Fruit fly (Drosophila melanogaster) whole organism, embryonic: Measurements from ENCODE around the gene CG42759.

Experiments used
- Atf6 ChIP-seq: fragments of 200-800 bp; sonication (Bioruptor generic); IDR thresholded peaks from 2 replicates; pipeline ENCODE4 v1.3.6; 2022; ENCODE audit warnings: missing biosample characterization, missing genetic modification characterization
- BEAF-32 ChIP-seq: fragments of 200-800 bp; sonication (Bioruptor generic); optimal IDR thresholded peaks from 3 replicates; lab custom pipeline; 2017; ENCODE audit warnings: missing biosample characterization, missing genetic modification characterization, mild to moderate bottlenecking, moderate library complexity, missing genetic modification reagents
- CG10431 ChIP-seq: fragments of 200-800 bp; sonication (Bioruptor generic); optimal IDR thresholded peaks from 3 replicates; lab custom pipeline; 2018; ENCODE audit warnings: missing biosample characterization, mild to moderate bottlenecking, missing genetic modification characterization
- CG13287 ChIP-seq: fragments of 200-800 bp; sonication (Bioruptor generic); IDR thresholded peaks from 2 replicates; pipeline ENCODE4 v1.3.6; 2022; ENCODE audit warnings: missing biosample characterization, missing genetic modification characterization; ENCODE audit not compliant: partially characterized antibody
- CG13894 ChIP-seq: fragments of 200-800 bp; sonication (Bioruptor generic); optimal IDR thresholded peaks from 3 replicates; lab custom pipeline; 2018; ENCODE audit warnings: missing biosample characterization, mild to moderate bottlenecking, missing genetic modification characterization, moderate library complexity
- CG15514 ChIP-seq: fragments of 200-800 bp; sonication (Bioruptor generic); optimal IDR thresholded peaks from 3 replicates; lab custom pipeline; 2017; ENCODE audit warnings: missing biosample characterization, missing genetic modification characterization, mild to moderate bottlenecking, moderate library complexity, missing genetic modification reagents
- CG16863 ChIP-seq: fragments of 200-800 bp; sonication (Bioruptor generic); optimal IDR thresholded peaks from 3 replicates; lab custom pipeline; 2016; ENCODE audit warnings: missing biosample characterization, missing genetic modification characterization
- CG17328 ChIP-seq: fragments of 200-800 bp; sonication (Bioruptor generic); IDR thresholded peaks from 2 replicates; pipeline ENCODE4 v1.3.6; 2022; ENCODE audit warnings: missing biosample characterization, missing genetic modification characterization
- CG17385 ChIP-seq: fragments of 200-800 bp; sonication (Bioruptor generic); optimal IDR thresholded peaks from 3 replicates; lab custom pipeline; 2018; ENCODE audit warnings: missing biosample characterization, mild to moderate bottlenecking, missing genetic modification characterization
- CG33557 ChIP-seq: fragments of 200-800 bp; sonication (Bioruptor generic); optimal IDR thresholded peaks from 2 replicates; lab custom pipeline; 2019; ENCODE audit warnings: missing biosample characterization, mild to moderate bottlenecking, missing genetic modification characterization, moderate library complexity
- CG34376 ChIP-seq: fragments of 200-800 bp; sonication (Bioruptor generic); optimal IDR thresholded peaks from 2 replicates; lab custom pipeline; 2018; ENCODE audit warnings: missing biosample characterization, mild to moderate bottlenecking, missing genetic modification characterization
- CG3995 ChIP-seq: fragments of 200-800 bp; sonication (Bioruptor generic); optimal IDR thresholded peaks from 3 replicates; lab custom pipeline; 2016; ENCODE audit warnings: missing biosample characterization, missing genetic modification characterization
- CG6689 ChIP-seq: fragments of 200-800 bp; sonication (Bioruptor generic); IDR thresholded peaks from 2 replicates; pipeline ENCODE4 v1.3.6; 2022; ENCODE audit warnings: missing biosample characterization, missing genetic modification characterization
- CG7928 ChIP-seq: fragments of 200-800 bp; sonication (Bioruptor generic); optimal IDR thresholded peaks from 2 replicates; lab custom pipeline; 2017; ENCODE audit warnings: missing biosample characterization, mild to moderate bottlenecking, missing genetic modification characterization
- CG8281 ChIP-seq: fragments of 200-800 bp; sonication (Bioruptor generic); optimal IDR thresholded peaks from 2 replicates; lab custom pipeline; 2018; ENCODE audit warnings: missing biosample characterization, mild to moderate bottlenecking, missing genetic modification characterization, moderate library complexity
- CG8765 ChIP-seq: fragments of 200-800 bp; sonication (Bioruptor generic); IDR thresholded peaks from 2 replicates; pipeline ENCODE4 v1.3.6; 2022; ENCODE audit warnings: missing biosample characterization, missing genetic modification characterization
- CG9609 ChIP-seq: fragments of 200-800 bp; sonication (Bioruptor generic); optimal IDR thresholded peaks from 3 replicates; lab custom pipeline; 2016; ENCODE audit warnings: missing biosample characterization, missing genetic modification characterization
- CG9932 ChIP-seq: fragments of 200-800 bp; sonication (Bioruptor generic); IDR thresholded peaks from 2 replicates; pipeline ENCODE4 v1.3.6; 2022; ENCODE audit warnings: missing biosample characterization, missing genetic modification characterization
- CkIIα-i1 ChIP-seq: fragments of 200-800 bp; sonication (Bioruptor generic); IDR thresholded peaks from 2 replicates; pipeline ENCODE4 v1.3.6; 2022; ENCODE audit warnings: missing biosample characterization, missing genetic modification characterization
- D19B ChIP-seq: fragments of 200-800 bp; sonication (Bioruptor generic); optimal IDR thresholded peaks from 2 replicates; lab custom pipeline; 2017; ENCODE audit warnings: missing biosample characterization, mild to moderate bottlenecking, missing genetic modification characterization
- Dll ChIP-seq: fragments of 200-800 bp; sonication (Bioruptor generic); IDR thresholded peaks from 4 replicates; pipeline ENCODE4 v1.3.6; 2022; ENCODE audit warnings: missing biosample characterization, missing genetic modification characterization; ENCODE audit not compliant: partially characterized antibody
- Dp ChIP-seq: fragments of 200-800 bp; sonication (Bioruptor generic); optimal IDR thresholded peaks from 2 replicates; lab custom pipeline; 2018; ENCODE audit warnings: missing biosample characterization, mild to moderate bottlenecking, missing genetic modification characterization, moderate library complexity
- Dref ChIP-seq: fragments of 200-800 bp; sonication (Bioruptor generic); IDR thresholded peaks from 2 replicates; pipeline ENCODE4 v1.3.6; 2022; ENCODE audit warnings: missing biosample characterization, missing genetic modification characterization
- HHEX ChIP-seq: fragments of 200-800 bp; sonication (Bioruptor generic); optimal IDR thresholded peaks from 3 replicates; lab custom pipeline; 2017; ENCODE audit warnings: missing biosample characterization, mild to moderate bottlenecking, missing genetic modification characterization, missing genetic modification reagents
- HLH4C ChIP-seq: fragments of 200-800 bp; sonication (Bioruptor generic); IDR thresholded peaks from 3 replicates; pipeline ENCODE4 v1.3.6; 2022; ENCODE audit warnings: missing biosample characterization, missing genetic modification characterization; ENCODE audit not compliant: partially characterized antibody
- HLHmδ ChIP-seq: fragments of 200-800 bp; sonication (Bioruptor generic); optimal IDR thresholded peaks from 2 replicates; lab custom pipeline; 2018; ENCODE audit warnings: missing biosample characterization, mild to moderate bottlenecking, missing genetic modification characterization, moderate library complexity
- Hmx ChIP-seq: fragments of 200-800 bp; sonication (Bioruptor generic); optimal IDR thresholded peaks from 2 replicates; lab custom pipeline; 2016; ENCODE audit warnings: missing biosample characterization, missing genetic modification characterization
- MBD-R2 ChIP-seq: fragments of 200-800 bp; sonication (Bioruptor generic); IDR thresholded peaks from 2 replicates; pipeline ENCODE4 v1.3.6; 2022; ENCODE audit warnings: missing biosample characterization, missing genetic modification characterization
- Med ChIP-seq: fragments of 200-800 bp; sonication (Bioruptor generic); peaks from one replicate; lab custom pipeline; 2016; ENCODE audit warnings: missing biosample characterization, missing genetic modification characterization, mild to moderate bottlenecking, inconsistent platforms, moderate library complexity
- NFAT ChIP-seq: fragments of 200-800 bp; sonication (Bioruptor generic); IDR thresholded peaks from 2 replicates; pipeline ENCODE4 v1.3.6; 2022; ENCODE audit warnings: missing biosample characterization, missing genetic modification characterization
- Sry-δ ChIP-seq: fragments of 200-800 bp; sonication (Bioruptor generic); optimal IDR thresholded peaks from 2 replicates; lab custom pipeline; 2016; ENCODE audit warnings: missing biosample characterization, missing genetic modification characterization
- YL-1 ChIP-seq: fragments of 200-800 bp; sonication (Bioruptor generic); optimal IDR thresholded peaks from 3 replicates; lab custom pipeline; 2017; ENCODE audit warnings: missing biosample characterization, mild to moderate bottlenecking, missing genetic modification characterization
- ab ChIP-seq: fragments of 200-800 bp; sonication (Bioruptor generic); optimal IDR thresholded peaks from 2 replicates; lab custom pipeline; 2016; ENCODE audit warnings: missing biosample characterization, missing genetic modification characterization
- ash1 ChIP-seq: fragments of 200-800 bp; sonication (Bioruptor generic); optimal IDR thresholded peaks from 2 replicates; lab custom pipeline; 2018; ENCODE audit warnings: missing biosample characterization, mild to moderate bottlenecking, missing genetic modification characterization
- cato ChIP-seq: fragments of 200-800 bp; sonication (Bioruptor generic); optimal IDR thresholded peaks from 2 replicates; lab custom pipeline; 2016; ENCODE audit warnings: missing biosample characterization, missing genetic modification characterization, borderline replicate concordance
- cg ChIP-seq: fragments of 200-800 bp; sonication (Bioruptor generic); optimal IDR thresholded peaks from 3 replicates; lab custom pipeline; 2019; ENCODE audit warnings: missing biosample characterization, mild to moderate bottlenecking, missing genetic modification characterization, moderate library complexity
- chinmo ChIP-seq: fragments of 200-800 bp; sonication (Bioruptor generic); IDR thresholded peaks from 4 replicates; pipeline ENCODE4 v1.3.6; 2022; ENCODE audit warnings: missing biosample characterization, missing genetic modification characterization; ENCODE audit not compliant: partially characterized antibody
- chm ChIP-seq: fragments of 200-800 bp; sonication (Bioruptor generic); IDR thresholded peaks from 2 replicates; pipeline ENCODE4 v1.3.6; 2022; ENCODE audit warnings: missing biosample characterization, missing genetic modification characterization
- eve ChIP-seq, 2 experiments: fragments of >200 bp; optimal IDR thresholded peaks; 2 replicates each; lab custom pipeline; 2017; ENCODE audit warnings: missing biosample characterization in 2 of 2, missing genetic modification characterization in 2 of 2
- gfzf ChIP-seq: fragments of 200-800 bp; sonication (Bioruptor generic); optimal IDR thresholded peaks from 2 replicates; lab custom pipeline; 2016; ENCODE audit warnings: missing biosample characterization, mild to moderate bottlenecking, missing genetic modification characterization, moderate library complexity
- mld ChIP-seq: fragments of 200-800 bp; sonication (Bioruptor generic); IDR thresholded peaks from 3 replicates; pipeline ENCODE4 v1.3.6; 2022; ENCODE audit warnings: missing biosample characterization, missing genetic modification characterization; ENCODE audit not compliant: partially characterized antibody
- onecut ChIP-seq: fragments of 200-800 bp; sonication (Bioruptor generic); IDR thresholded peaks from 2 replicates; pipeline ENCODE4 v1.3.6; 2022; ENCODE audit warnings: missing biosample characterization, missing genetic modification characterization
- p53 ChIP-seq: fragments of 200-800 bp; sonication (Bioruptor generic); optimal IDR thresholded peaks from 2 replicates; lab custom pipeline; 2016; ENCODE audit warnings: missing biosample characterization, missing genetic modification characterization
- pzg ChIP-seq: fragments of 200-800 bp; sonication (Bioruptor generic); optimal IDR thresholded peaks from 3 replicates; lab custom pipeline; 2018; ENCODE audit warnings: missing biosample characterization, mild to moderate bottlenecking, missing genetic modification characterization, moderate library complexity
- row ChIP-seq: fragments of 200-800 bp; sonication (Bioruptor generic); IDR thresholded peaks from 3 replicates; pipeline ENCODE4 v1.3.6; 2022; ENCODE audit warnings: missing biosample characterization, missing genetic modification characterization
- shn ChIP-seq: fragments of 200-800 bp; sonication (Bioruptor generic); optimal IDR thresholded peaks from 3 replicates; lab custom pipeline; 2016; ENCODE audit warnings: missing biosample characterization, missing genetic modification characterization
- stwl ChIP-seq: fragments of 200-800 bp; sonication (Bioruptor generic); optimal IDR thresholded peaks from 3 replicates; lab custom pipeline; 2018; ENCODE audit warnings: missing biosample characterization, mild to moderate bottlenecking, missing genetic modification characterization, moderate library complexity
- trem ChIP-seq: fragments of 200-800 bp; optimal IDR thresholded peaks from 3 replicates; lab custom pipeline; 2019; ENCODE audit warnings: missing biosample characterization, mild to moderate bottlenecking, missing genetic modification characterization, moderate library complexity

Gene CG42759

DNA sequence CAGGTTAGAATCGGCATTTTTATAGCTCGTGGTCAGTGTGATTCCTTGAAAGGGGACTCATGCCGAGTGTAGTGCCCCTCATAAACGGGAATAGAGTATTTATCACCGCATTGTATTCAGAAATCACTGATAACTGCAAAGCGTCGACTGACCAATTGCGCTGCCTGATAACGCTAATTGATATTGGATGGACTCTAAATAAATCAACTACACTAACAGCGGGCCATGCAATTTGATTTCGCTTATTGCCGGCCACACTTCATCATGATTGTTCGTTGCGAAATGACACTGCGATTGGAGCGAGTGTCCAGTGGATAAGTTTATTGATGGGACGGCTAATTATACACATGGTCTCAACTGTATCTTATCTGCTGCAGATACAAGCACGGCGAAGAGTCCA, 23.3 kb upstream of the CG42759 start (continued):
- TF ChIP-seq eve (GFP tag; optimal IDR thresholded peaks at IDR 0.05; lab: Kevin White, UChicago) (peak in 1 of 2 experiments; percentile 28), NFAT (GFP tag; lab: Robert Waterston, UW) (no peak), CG8765 (no peak)

dm6 chr3R:10121266-10121904, 21.5 kb upstream of the CG42759 start, which contains the start of the genes gammaSnap2 and ATPsynepsilonL:
gammaSnap2 (minus strand) TSS chr3R:10121400.
ATPsynepsilonL (plus strand) TSS chr3R:10121773.
- TF ChIP-seq CG7928 (peak; percentile 18), gfzf (peak; percentile 40), CG8281 (tag; lab: Kevin White, UChicago) (no peak), eve (GFP tag; optimal IDR thresholded peaks at IDR 0.05; lab: Kevin White, UChicago) (peak in 1 of 2 experiments; percentile 9), CG15514 (GFP tag; lab: Kevin White, UChicago) (peak; percentile 97), Dll (0 out of 4 replicates have a peak, but pooled peaks have one; percentile 51), row (0 out of 3 replicates have a peak, but pooled peaks have one; percentile 23), CG13894 (peak; percentile 18), stwl (peak; percentile 81), BEAF-32 (GFP tag; lab: Kevin White, UChicago) (peak; percentile 27), CG13287 (GFP tag; lab: Robert Waterston, UW) (peak; percentile 41; the same call in 1 of the 2 replicates), onecut (peak; percentile 89), Dp (GFP tag; lab: Kevin White, UChicago) (peak; percentile 14), MBD-R2 (peak; percentile 36; the same call in 1 of the 2 replicates), Hmx (GFP tag; lab: Kevin White, UChicago) (no peak), pzg (peak; percentile 4), Dref (GFP tag; lab: Robert Waterston, UW) (peak; percentile 38; the same call in 1 of the 2 replicates), HHEX (GFP tag; lab: Kevin White, UChicago) (no peak), Sry-δ (peak; percentile 4), shn (no peak), mld (GFP tag; lab: Robert Waterston, UW) (0 out of 3 replicates have a peak, but pooled peaks have one; percentile 12), HLH4C (0 out of 3 replicates have a peak, but pooled peaks have one; percentile 26), ab (GFP tag; lab: Kevin White, UChicago) (no peak)
- TF ChIP-seq, all 482 proteins: peak for 18

- TF ChIP-seq CG10431 (GFP tag; lab: Kevin White, UChicago) (peak; percentile 53), Med (peak; percentile 14), p53 (no peak), CG17328 (no peak), cg (no peak), HLHmδ (GFP tag; lab: Kevin White, UChicago) (peak; percentile 19), CG17385 (GFP tag; lab: Kevin White, UChicago) (no peak), YL-1 (GFP tag; lab: Kevin White, UChicago) (no peak), CG6689 (GFP tag; lab: Robert Waterston, UW) (no peak), CG9609 (GFP tag; lab: Kevin White, UChicago) (no peak), trem (tag; lab: Kevin White, UChicago) (no peak), chm (GFP tag; lab: Robert Waterston, UW) (no peak), chinmo (GFP tag; lab: Robert Waterston, UW) (0 out of 4 replicates have a peak, but pooled peaks have one; percentile 20), Atf6 (GFP tag; lab: Robert Waterston, UW) (no peak), CG3995 (no peak), CG16863 (GFP tag; lab: Kevin White, UChicago) (no peak), CG33557 (GFP tag; lab: Kevin White, UChicago) (peak; percentile 48), ash1 (GFP tag; lab: Kevin White, UChicago) (no peak), D19B (GFP tag; lab: Kevin White, UChicago) (no peak), cato (GFP tag; lab: Kevin White, UChicago) (no peak), CG34376 (GFP tag; lab: Kevin White, UChicago) (no peak), CG9932 (GFP tag; lab: Robert Waterston, UW) (no peak), CkIIα-i1 (GFP tag; lab: Robert Waterston, UW) (no peak)
Measured at dm6 chr3R:10124764-10125163, 18.1 kb upstream of the CG42759 start.
